Fruit fly (Drosophila melanogaster) whole organism, pupa: ENCODE data around the gene Slc25A46b.

ENCODE experiments used
- CG13204 ChIP-seq: fragments of 200-800 bp; sonication (Bioruptor generic); optimal IDR thresholded peaks from 2 replicates; lab custom pipeline; 2018; ENCODE audit warnings: missing biosample characterization, mild to moderate bottlenecking, missing genetic modification characterization, moderate library complexity
- CG15710 ChIP-seq: fragments of 200-800 bp; sonication (Bioruptor generic); optimal IDR thresholded peaks from 2 replicates; lab custom pipeline; 2018; ENCODE audit warnings: missing biosample characterization, mild to moderate bottlenecking, missing genetic modification characterization, moderate library complexity
- CG17806 ChIP-seq: fragments of 200-800 bp; sonication (Bioruptor generic); optimal IDR thresholded peaks from 2 replicates; lab custom pipeline; 2018; ENCODE audit warnings: missing biosample characterization, mild to moderate bottlenecking, missing genetic modification characterization, moderate library complexity
- CG34367 ChIP-seq: fragments of 200-800 bp; sonication (Bioruptor generic); optimal IDR thresholded peaks from 2 replicates; lab custom pipeline; 2018; ENCODE audit warnings: missing biosample characterization, mild to moderate bottlenecking, missing genetic modification characterization
- CG9948 ChIP-seq: fragments of 200-800 bp; sonication (Bioruptor generic); optimal IDR thresholded peaks from 2 replicates; lab custom pipeline; 2018; ENCODE audit warnings: missing biosample characterization, mild to moderate bottlenecking, missing genetic modification characterization, moderate library complexity

DNA sequence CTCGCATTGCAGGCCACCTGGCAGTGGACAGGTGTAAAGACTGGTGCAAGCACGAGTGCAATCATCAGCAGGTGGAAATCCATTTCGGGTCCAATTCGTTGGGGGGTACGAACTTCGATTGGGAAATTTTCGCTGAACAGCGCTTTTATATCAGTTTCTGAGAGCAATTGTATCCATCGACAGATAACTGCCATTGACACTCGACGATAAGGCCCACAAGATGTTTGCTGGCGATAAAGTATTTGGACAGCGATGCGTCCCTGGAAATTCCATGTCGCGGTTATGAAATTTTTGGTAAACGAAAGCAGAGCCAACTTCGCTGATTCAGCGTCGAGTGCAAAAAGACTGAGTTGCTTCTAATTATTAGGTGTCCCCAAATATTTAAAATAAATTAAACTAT lies 4.2 kb upstream of the Slc25A46b start, which contains the start of gene CG15153:
- no peak for TF ChIP-seq CG17806
- TF ChIP-seq CG9948 = no peak
- no peak for TF ChIP-seq CG13204 (GFP tag; lab: Kevin White, UChicago)
- TF ChIP-seq CG34367 = no peak
- no peak for TF ChIP-seq CG15710 (tag; lab: Kevin White, UChicago)
